Worm (Caenorhabditis elegans) whole organism, L1 larva: ENCODE measurements around the gene pxf-1.

Experiments
- C16A3.4 ChIP-seq: fragments of 150-350 bp; optimal IDR thresholded peaks from 2 replicates; lab custom pipeline; 2014; ENCODE audit warnings: missing biosample characterization, missing genetic modification characterization
- C34B4.2 ChIP-seq: sonication (generic microtip); optimal IDR thresholded peaks from 2 replicates; lab custom pipeline; 2017; ENCODE audit warnings: mild to moderate bottlenecking, missing genetic modification characterization, missing compliant biosample characterization
- F16B12.6 ChIP-seq: fragments of 150-350 bp; optimal IDR thresholded peaks from 2 replicates; lab custom pipeline; 2014; ENCODE audit warnings: missing biosample characterization, missing genetic modification characterization
- aha-1 ChIP-seq: fragments of 150-350 bp; optimal IDR thresholded peaks from 2 replicates; lab custom pipeline; 2014; ENCODE audit warnings: missing biosample characterization, missing genetic modification characterization
- aly-2 ChIP-seq: fragments of 150-350 bp; optimal IDR thresholded peaks from 2 replicates; lab custom pipeline; 2014; ENCODE audit warnings: missing biosample characterization, missing genetic modification characterization
- ama-1 ChIP-seq: fragments of 150-350 bp; optimal IDR thresholded peaks from 2 replicates; lab custom pipeline; 2014
- blmp-1 ChIP-seq: fragments of 150-350 bp; optimal IDR thresholded peaks from 2 replicates; lab custom pipeline; 2014; ENCODE audit warnings: missing biosample characterization, missing genetic modification characterization
- ceh-82 ChIP-seq, 3 experiments: fragments of 150-350 bp in 1 of 3; sonication (generic microtip) in 2 of 3; optimal IDR thresholded peaks; 2 replicates each; lab custom pipeline; 2014 to 2017; ENCODE audit warnings: missing biosample characterization in 3 of 3, missing genetic modification characterization in 3 of 3
- ceh-90 ChIP-seq: sonication (generic microtip); optimal IDR thresholded peaks from 2 replicates; lab custom pipeline; 2016; ENCODE audit warnings: missing genetic modification characterization, missing compliant biosample characterization
- dpl-1 ChIP-seq, 3 experiments: fragments of 150-350 bp in 2 of 3; sonication (generic microtip) in 1 of 3; optimal IDR thresholded peaks; 2 replicates each; lab custom pipeline; 2014 to 2017; ENCODE audit warnings: missing biosample characterization in 3 of 3, missing genetic modification characterization in 3 of 3, missing genetic modification reagents in 3 of 3
- dsc-1 ChIP-seq: sonication (generic microtip); optimal IDR thresholded peaks from 2 replicates; lab custom pipeline; 2016; ENCODE audit warnings: mild to moderate bottlenecking, missing genetic modification characterization, missing compliant biosample characterization
- efl-1 ChIP-seq, 4 experiments: fragments of 150-350 bp; optimal IDR thresholded peaks in 3 of 4; peaks in 1 of 4; 1 replicate in 1 of 4; 2 replicates in 3 of 4; lab custom pipeline; 2014; ENCODE audit warnings: missing biosample characterization in 2 of 4, missing genetic modification characterization in 2 of 4, missing genetic modification reagents in 2 of 4
- egl-13 ChIP-seq: sonication (generic microtip); optimal IDR thresholded peaks from 2 replicates; lab custom pipeline; 2016; ENCODE audit warnings: missing genotype, missing genetic modification reagents, missing genetic modification characterization, missing compliant biosample characterization
- egl-27 ChIP-seq, 2 experiments: fragments of 150-350 bp in 1 of 2; sonication (generic microtip); optimal IDR thresholded peaks; 3 replicates each; lab custom pipeline; 2017 to 2018; ENCODE audit warnings: missing biosample characterization in 2 of 2, missing genetic modification characterization in 2 of 2, missing genetic modification reagents in 2 of 2
- elt-3 ChIP-seq, 6 experiments: fragments of 150-350 bp in 1 of 6; sonication (generic microtip); optimal IDR thresholded peaks; 2 replicates each; lab custom pipeline; 2017 to 2018; ENCODE audit warnings: missing biosample characterization in 6 of 6, missing genetic modification characterization in 6 of 6, inconsistent platforms in 1 of 6
- ets-5 ChIP-seq: fragments of 200-800 bp; sonication (Bioruptor generic); IDR thresholded peaks from 2 replicates; pipeline ENCODE4 v1.3.6; 2022; ENCODE audit warnings: missing genetic modification characterization, missing compliant biosample characterization
- fkh-10 ChIP-seq: sonication (generic microtip); optimal IDR thresholded peaks from 2 replicates; lab custom pipeline; 2017; ENCODE audit warnings: missing biosample characterization, missing genetic modification reagents, missing genetic modification characterization
- fkh-8 ChIP-seq: sonication (generic microtip); optimal IDR thresholded peaks from 2 replicates; lab custom pipeline; 2016; ENCODE audit warnings: mild to moderate bottlenecking, missing genetic modification characterization, missing compliant biosample characterization
- fos-1 ChIP-seq: fragments of 150-350 bp; optimal IDR thresholded peaks from 2 replicates; lab custom pipeline; 2014; ENCODE audit warnings: missing biosample characterization, missing genetic modification characterization
- hlh-4 ChIP-seq: sonication (generic microtip); optimal IDR thresholded peaks from 2 replicates; lab custom pipeline; 2016; ENCODE audit warnings: mild to moderate bottlenecking, missing genetic modification characterization, missing compliant biosample characterization
- irx-1 ChIP-seq: sonication (generic microtip); optimal IDR thresholded peaks from 2 replicates; lab custom pipeline; 2016; ENCODE audit warnings: missing genetic modification characterization, missing compliant biosample characterization
- isw-1 ChIP-seq: fragments of 200-800 bp; sonication (Bioruptor generic); IDR thresholded peaks from 2 replicates; pipeline ENCODE4 v1.3.6; 2022; ENCODE audit warnings: missing genetic modification characterization, missing compliant biosample characterization
- lin-13 ChIP-seq: fragments of 150-350 bp; optimal IDR thresholded peaks from 2 replicates; lab custom pipeline; 2014; ENCODE audit warnings: missing biosample characterization, missing genetic modification reagents, missing genetic modification characterization
- lin-14 ChIP-seq: fragments of 200-800 bp; sonication (Bioruptor generic); optimal IDR thresholded peaks from 2 replicates; lab custom pipeline; 2018; ENCODE audit warnings: mild to moderate bottlenecking, missing genetic modification characterization, moderate library complexity, missing compliant biosample characterization
- lin-15B ChIP-seq: fragments of 150-350 bp; sonication (generic microtip); optimal IDR thresholded peaks from 3 replicates; lab custom pipeline; 2014; ENCODE audit warnings: missing biosample characterization, missing genetic modification characterization
- lin-35 ChIP-seq, 2 experiments: fragments of 150-350 bp; optimal IDR thresholded peaks; 2 replicates each; lab custom pipeline; 2014; ENCODE audit warnings: missing biosample characterization in 2 of 2, missing genetic modification characterization in 2 of 2, missing genetic modification reagents in 2 of 2
- mdl-1 ChIP-seq, 2 experiments: fragments of 150-350 bp; optimal IDR thresholded peaks; 2 replicates each; lab custom pipeline; 2014 to 2017; ENCODE audit warnings: missing biosample characterization in 2 of 2, missing genetic modification characterization in 2 of 2, inconsistent platforms in 1 of 2
- mep-1 ChIP-seq: fragments of 150-350 bp; optimal IDR thresholded peaks from 2 replicates; lab custom pipeline; 2014; ENCODE audit warnings: missing biosample characterization, missing genetic modification characterization
- nhr-19 ChIP-seq: fragments of 200-800 bp; sonication (Bioruptor generic); conservative IDR thresholded peaks from 2 replicates; pipeline ENCODE4 v1.3.6; 2022; ENCODE audit warnings: missing genetic modification characterization, missing compliant biosample characterization
- nhr-20 ChIP-seq: sonication (generic microtip); optimal IDR thresholded peaks from 2 replicates; lab custom pipeline; 2016; ENCODE audit warnings: mild to moderate bottlenecking, missing genetic modification characterization, missing compliant biosample characterization
- nhr-28 ChIP-seq: fragments of 150-350 bp; optimal IDR thresholded peaks from 2 replicates; lab custom pipeline; 2014; ENCODE audit warnings: missing biosample characterization, missing genetic modification characterization
- nhr-47 ChIP-seq: sonication (generic microtip); optimal IDR thresholded peaks from 2 replicates; lab custom pipeline; 2016; ENCODE audit warnings: mild to moderate bottlenecking, missing genetic modification characterization, moderate library complexity, missing compliant biosample characterization
- nhr-77 ChIP-seq: fragments of 150-350 bp; optimal IDR thresholded peaks from 2 replicates; lab custom pipeline; 2014; ENCODE audit warnings: missing biosample characterization, missing genetic modification characterization
- nhr-85 ChIP-seq: sonication (generic microtip); peaks from one replicate; lab custom pipeline; 2016; ENCODE audit warnings: missing genetic modification characterization, inconsistent platforms, missing compliant biosample characterization
- nhr-90 ChIP-seq: sonication (generic microtip); optimal IDR thresholded peaks from 2 replicates; lab custom pipeline; 2016; ENCODE audit warnings: mild to moderate bottlenecking, missing genetic modification characterization, missing compliant biosample characterization; ENCODE audit not compliant: poor library complexity
- rnt-1 ChIP-seq: sonication (generic microtip); optimal IDR thresholded peaks from 2 replicates; lab custom pipeline; 2016; ENCODE audit warnings: mild to moderate bottlenecking, missing genetic modification characterization, moderate library complexity, missing compliant biosample characterization
- skn-1 ChIP-seq: fragments of 150-350 bp; optimal IDR thresholded peaks from 2 replicates; lab custom pipeline; 2014; ENCODE audit warnings: missing biosample characterization, missing genetic modification characterization
- snpc-4 ChIP-seq: fragments of 150-350 bp; optimal IDR thresholded peaks from 2 replicates; lab custom pipeline; 2014; ENCODE audit warnings: missing biosample characterization, missing genetic modification characterization
- snu-23 ChIP-seq: sonication (generic microtip); optimal IDR thresholded peaks from 2 replicates; lab custom pipeline; 2016; ENCODE audit warnings: missing genetic modification characterization, missing compliant biosample characterization
- sptf-1 ChIP-seq: fragments of 150-350 bp; optimal IDR thresholded peaks from 2 replicates; lab custom pipeline; 2014; ENCODE audit warnings: missing biosample characterization, missing genetic modification characterization
- sup-37 ChIP-seq: fragments of 200-800 bp; sonication (Bioruptor generic); optimal IDR thresholded peaks from 2 replicates; lab custom pipeline; 2018; ENCODE audit warnings: mild to moderate bottlenecking, missing genetic modification characterization, missing compliant biosample characterization
- swsn-7 ChIP-seq: sonication (generic microtip); optimal IDR thresholded peaks from 2 replicates; lab custom pipeline; 2016; ENCODE audit warnings: missing genetic modification characterization, missing compliant biosample characterization
- tbx-2 ChIP-seq: sonication (generic microtip); optimal IDR thresholded peaks from 2 replicates; lab custom pipeline; 2016; ENCODE audit warnings: missing genetic modification characterization, missing compliant biosample characterization
- unc-30 ChIP-seq: sonication (generic microtip); optimal IDR thresholded peaks from 2 replicates; lab custom pipeline; 2017; ENCODE audit warnings: missing biosample characterization, missing genetic modification characterization
- unc-98 ChIP-seq: fragments of 200-800 bp; sonication (Bioruptor generic); IDR thresholded peaks from 2 replicates; pipeline ENCODE4 v1.3.6; 2022; ENCODE audit warnings: missing genetic modification characterization, missing compliant biosample characterization
- vab-15 ChIP-seq: sonication (generic microtip); optimal IDR thresholded peaks from 2 replicates; lab custom pipeline; 2017; ENCODE audit warnings: missing genotype, mild to moderate bottlenecking, missing genetic modification characterization, missing compliant biosample characterization
- xbp-1 ChIP-seq: sonication (generic microtip); optimal IDR thresholded peaks from 2 replicates; lab custom pipeline; 2016; ENCODE audit warnings: missing genetic modification characterization, missing compliant biosample characterization
- ztf-11 ChIP-seq, 2 experiments: sonication (generic microtip); optimal IDR thresholded peaks; 2 replicates each; lab custom pipeline; 2016 to 2017; ENCODE audit warnings: missing genetic modification characterization in 2 of 2, missing biosample characterization in 1 of 2, missing compliant biosample characterization in 1 of 2
- ztf-4 ChIP-seq: fragments of 150-350 bp; optimal IDR thresholded peaks from 2 replicates; lab custom pipeline; 2014; ENCODE audit warnings: missing biosample characterization, missing genetic modification characterization

pxf-1 gene

DNA sequence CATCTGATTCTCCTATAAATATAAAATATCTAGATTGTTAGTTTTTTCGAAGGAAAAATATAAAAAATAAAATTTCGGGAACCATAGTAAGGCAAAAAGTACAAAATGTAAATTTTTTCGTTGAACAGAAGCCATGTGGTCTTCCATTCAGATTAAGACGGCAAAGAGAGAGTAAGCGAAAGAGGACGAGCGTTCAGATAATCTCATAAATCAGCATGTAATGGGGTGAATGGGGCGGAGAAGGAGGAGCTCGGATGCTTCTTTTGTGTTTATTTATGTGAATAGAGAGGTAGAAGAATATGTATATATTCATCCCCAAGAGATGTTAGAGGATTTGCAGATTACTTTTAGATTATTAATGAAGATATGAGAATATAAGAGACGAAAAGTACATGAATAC lies at the start of gene pxf-1:
Gene pxf-1 (minus strand): TSS at position 14 of the 400 bp plus-strand sequence.
- TF ChIP-seq ztf-11 (tag; optimal IDR thresholded peaks at IDR 0.05; lab: Kevin White, UChicago) (no peak), sup-37 (GFP tag; lab: Kevin White, UChicago) (no peak), C34B4.2 (tag; lab: Kevin White, UChicago) (no peak), hlh-4 (tag; lab: Kevin White, UChicago) (no peak), aha-1 (tag; lab: Kevin White, UChicago) (no peak), ama-1 (lab: Kevin White, UChicago) (no peak), unc-98 (no peak)

DNA sequence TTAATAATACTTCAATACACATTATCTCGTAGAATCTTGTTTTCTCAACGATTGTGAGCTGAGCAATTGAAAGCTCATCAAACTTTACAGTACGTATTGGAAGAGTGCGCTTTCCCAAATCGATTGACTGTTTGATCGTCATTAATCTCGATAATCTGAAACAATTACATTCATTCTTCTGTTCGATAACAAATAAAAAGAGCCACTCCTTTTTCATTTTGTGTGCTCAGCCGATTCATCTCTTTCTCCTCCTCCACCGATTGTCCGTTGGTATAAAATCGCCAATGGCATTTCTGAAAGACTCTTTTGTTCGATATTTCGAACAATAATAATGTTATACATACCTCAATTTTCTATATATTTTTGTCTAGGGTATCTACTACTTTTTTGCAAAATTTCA lies 49.6 kb upstream of the pxf-1 start, which contains the start of gene nas-12:
Gene nas-12 (plus strand): TSS at position 301 of the 400 bp plus-strand sequence.
- TF ChIP-seq nhr-19 (no peak), sptf-1 (no peak), egl-13 (no peak), nhr-77 (no peak)

DNA sequence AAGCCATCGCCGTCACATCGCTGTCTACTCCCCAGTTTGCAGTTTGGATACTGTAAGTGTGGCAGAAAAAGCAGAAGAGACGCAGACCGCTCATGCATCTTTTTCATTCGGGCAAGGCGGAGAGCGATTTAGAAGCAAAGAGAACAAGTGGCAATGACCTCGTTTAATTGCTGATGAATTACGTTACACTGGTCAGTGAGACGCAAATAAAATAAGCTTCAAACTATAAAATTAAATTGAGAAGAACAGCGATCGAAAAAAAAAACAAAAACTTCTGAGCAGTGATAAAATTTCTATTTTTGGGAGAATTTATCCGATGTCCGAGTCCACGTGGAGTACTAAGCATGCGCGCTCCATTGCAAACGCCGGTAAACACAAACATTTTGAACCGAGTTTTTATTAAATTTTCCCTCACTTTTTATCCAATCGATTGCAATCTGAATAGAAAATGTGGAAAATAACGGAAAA lies 48.0 kb upstream of the pxf-1 start, which contains the start of gene C24F3.2:
Gene C24F3.2 (plus strand): TSS at position 418 of the 468 bp plus-strand sequence.
- TF ChIP-seq dsc-1 (peak; percentile 59), xbp-1 (tag; lab: Kevin White, UChicago) (peak; percentile 64), ceh-82 (tag; optimal IDR thresholded peaks at IDR 0.05; lab: Kevin White, UChicago) (peak in 1 of 3 experiments; percentile 29), fos-1 (tag; lab: Kevin White, UChicago) (peak; percentile 37), egl-27 (tag; optimal IDR thresholded peaks at IDR 0.05; lab: Kevin White, UChicago) (no peak), vab-15 (tag; lab: Kevin White, UChicago) (peak; percentile 52), rnt-1 (tag; lab: Kevin White, UChicago) (peak; percentile 75), lin-15B (tag; lab: Kevin White, UChicago) (no peak), C16A3.4 (tag; lab: Kevin White, UChicago) (peak; percentile 45), lin-14 (GFP tag; lab: Kevin White, UChicago) (peak; percentile 94), snu-23 (peak; percentile 84), nhr-47 (tag; lab: Kevin White, UChicago) (peak; percentile 64), unc-30 (tag; lab: Kevin White, UChicago) (no peak), nhr-19 (peak; percentile 45), F16B12.6 (tag; lab: Kevin White, UChicago) (no peak), egl-13 (peak; percentile 0), blmp-1 (peak; percentile 71), swsn-7 (tag; lab: Kevin White, UChicago) (peak; percentile 67), irx-1 (peak; percentile 61), tbx-2 (peak; percentile 49), ama-1 (lab: Kevin White, UChicago) (no peak), elt-3 (tag; optimal IDR thresholded peaks at IDR 0.05; lab: Kevin White, UChicago) (peak in 2 of 6 experiments; percentile 36 to 54), lin-35 (GFP tag; optimal IDR thresholded peaks at IDR 0.05; lab: Kevin White, UChicago) (peak; percentile 77 to 87), fkh-10 (GFP tag; lab: Kevin White, UChicago) (no peak), nhr-20 (tag; lab: Kevin White, UChicago) (peak; percentile 80), aly-2 (no peak), efl-1 (optimal IDR thresholded peaks at IDR 0.05; lab: Kevin White, UChicago) (peak; percentile 41 to 79), efl-1 (GFP tag; optimal IDR thresholded peaks at IDR 0.05 in 1 of 2; lab: Kevin White, UChicago) (peak; percentile 80 to 97), mdl-1 (tag; optimal IDR thresholded peaks at IDR 0.05; lab: Kevin White, UChicago) (no peak), ztf-4 (peak; percentile 48), nhr-85 (tag; lab: Kevin White, UChicago) (peak; percentile 94), lin-13 (GFP tag; lab: Kevin White, UChicago) (peak; percentile 11), dpl-1 (GFP tag; optimal IDR thresholded peaks at IDR 0.05; lab: Kevin White, UChicago) (peak; percentile 60 to 85 (median 74)), ztf-11 (tag; optimal IDR thresholded peaks at IDR 0.05; lab: Kevin White, UChicago) (no peak), ets-5 (GFP tag; lab: Robert Waterston, UW) (no peak), fkh-8 (tag; lab: Kevin White, UChicago) (peak; percentile 69), mep-1 (tag; lab: Kevin White, UChicago) (peak; percentile 69), ceh-90 (no peak), snpc-4 (tag; lab: Kevin White, UChicago) (peak; percentile 15), nhr-90 (tag; lab: Kevin White, UChicago) (peak; percentile 56), skn-1 (peak; percentile 24), nhr-28 (no peak), isw-1 (GFP tag; lab: Robert Waterston, UW) (peak; percentile 16; the same call in 1 of the 2 replicates)
